Worm (Caenorhabditis elegans): Measurements from ENCODE around the gene Y62E10A.23.

Gene Y62E10A.23

DNA sequence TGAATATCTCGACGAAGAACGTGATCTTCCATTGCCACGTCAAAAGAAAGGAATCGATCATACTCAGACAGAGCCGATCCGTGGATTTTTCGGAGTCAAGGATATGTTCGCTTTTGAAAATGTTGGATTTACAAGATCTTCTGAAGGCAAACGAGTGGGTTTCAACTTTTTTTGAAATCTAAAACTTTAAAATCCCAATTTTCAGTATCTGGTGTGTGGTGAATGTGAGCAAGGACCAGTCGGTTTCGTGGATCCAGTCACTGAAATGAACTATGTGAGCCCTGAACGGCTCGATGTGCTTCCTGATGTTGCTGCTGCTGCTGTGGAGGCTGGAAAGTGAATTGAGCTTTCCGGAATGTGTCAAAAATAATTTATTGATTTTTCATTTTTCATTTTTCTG, 779 bp downstream of the Y62E10A.23 start, which contains the start of gene lsm-3:
Gene lsm-3, plus strand, starts transcription at position 301 of the 400 bp plus-strand sequence.
- TF ChIP-seq ztf-11 (tag; optimal IDR thresholded peaks at IDR 0.05) (no peak), lsy-12 (tag; optimal IDR thresholded peaks at IDR 0.05) (no peak), tbx-2 (tag; optimal IDR thresholded peaks at IDR 0.05) (no peak), ZK546.5 (tag; optimal IDR thresholded peaks at IDR 0.05) (no peak), pha-4 (tag; optimal IDR thresholded peaks at IDR 0.05) (no peak), nhr-76 (tag; optimal IDR thresholded peaks at IDR 0.05) (no peak), hmg-11 (tag; optimal IDR thresholded peaks at IDR 0.05) (no peak), nhr-67 (tag; optimal IDR thresholded peaks at IDR 0.05) (no peak), ceh-28 (tag; optimal IDR thresholded peaks at IDR 0.05) (no peak), lin-15B (tag; optimal IDR thresholded peaks at IDR 0.05) (no peak), nhr-43 (tag; optimal IDR thresholded peaks at IDR 0.05; ENCODE audit: poor library complexity, severe bottlenecking) (no peak), sea-2 (GFP tag; optimal IDR thresholded peaks at IDR 0.05) (no peak), elt-2 (tag; optimal IDR thresholded peaks at IDR 0.05) (no peak), egl-27 (tag; optimal IDR thresholded peaks at IDR 0.05) (no peak), ama-1 (optimal IDR thresholded peaks at IDR 0.05) (no peak), ceh-16 (tag; optimal IDR thresholded peaks at IDR 0.05) (no peak), nhr-23 (tag; optimal IDR thresholded peaks at IDR 0.05) (no peak), mml-1 (tag; optimal IDR thresholded peaks at IDR 0.05) (no peak), aly-2 (tag; optimal IDR thresholded peaks at IDR 0.05) (no peak), nhr-25 (tag; optimal IDR thresholded peaks at IDR 0.05) (no peak)

ce11 chrIV:13388779-13389178, 2.7 kb downstream of the Y62E10A.23 start:
- no peak for TF ChIP-seq lin-15B (tag; optimal IDR thresholded peaks at IDR 0.05)
- peak; percentile 19 for TF ChIP-seq pqm-1 (tag; optimal IDR thresholded peaks at IDR 0.05)
- no peak for TF ChIP-seq mdl-1 (tag; optimal IDR thresholded peaks at IDR 0.05)
- peak; percentile 80 for TF ChIP-seq ama-1 (optimal IDR thresholded peaks at IDR 0.05)
- TF ChIP-seq lin-39 (tag; optimal IDR thresholded peaks at IDR 0.05) = no peak
- TF ChIP-seq ceh-82 (tag; optimal IDR thresholded peaks at IDR 0.05) = no peak
- TF ChIP-seq nhr-67 (tag; optimal IDR thresholded peaks at IDR 0.05) = no peak
- no peak for TF ChIP-seq ceh-9 (tag; optimal IDR thresholded peaks at IDR 0.05)
- TF ChIP-seq nhr-76 (tag; optimal IDR thresholded peaks at IDR 0.05) = no peak
- no peak for TF ChIP-seq tbx-2 (tag; optimal IDR thresholded peaks at IDR 0.05)
- TF ChIP-seq elt-1 (tag; optimal IDR thresholded peaks at IDR 0.05) = no peak
- no peak for TF ChIP-seq fos-1 (tag; optimal IDR thresholded peaks at IDR 0.05)
- no peak for TF ChIP-seq nhr-237 (tag; optimal IDR thresholded peaks at IDR 0.05)
- TF ChIP-seq fkh-10 (GFP tag; optimal IDR thresholded peaks at IDR 0.05) = no peak
- TF ChIP-seq nhr-25 (tag; optimal IDR thresholded peaks at IDR 0.05) = peak; percentile 0
- TF ChIP-seq jun-1 (tag; optimal IDR thresholded peaks at IDR 0.05) = peak; percentile 38
- no peak for TF ChIP-seq snpc-4 (tag; optimal IDR thresholded peaks at IDR 0.05)
- TF ChIP-seq fkh-2 (tag; optimal IDR thresholded peaks at IDR 0.05) = no peak
- TF ChIP-seq nhr-23 (tag; optimal IDR thresholded peaks at IDR 0.05) = peak; percentile 35
- no peak for TF ChIP-seq ceh-28 (tag; optimal IDR thresholded peaks at IDR 0.05)
- TF ChIP-seq unc-39 (tag; optimal IDR thresholded peaks at IDR 0.05) = no peak
- peak; percentile 3 for TF ChIP-seq hmg-11 (tag; optimal IDR thresholded peaks at IDR 0.05)
- TF ChIP-seq unc-62 (GFP tag; optimal IDR thresholded peaks at IDR 0.05) = no peak
- TF ChIP-seq daf-12 (tag; optimal IDR thresholded peaks at IDR 0.05) = no peak
- TF ChIP-seq eor-1 (tag; optimal IDR thresholded peaks at IDR 0.05) = no peak
- TF ChIP-seq ceh-16 (tag; optimal IDR thresholded peaks at IDR 0.05) = no peak
- no peak for TF ChIP-seq zag-1 (tag; optimal IDR thresholded peaks at IDR 0.05)
- TF ChIP-seq ZK546.5 (tag; optimal IDR thresholded peaks at IDR 0.05) = no peak
- TF ChIP-seq skn-1 (tag; optimal IDR thresholded peaks at IDR 0.05) = no peak
- no peak for TF ChIP-seq nhr-28 (tag; optimal IDR thresholded peaks at IDR 0.05)
- peak; percentile 12 for TF ChIP-seq elt-2 (tag; optimal IDR thresholded peaks at IDR 0.05)
- no peak for TF ChIP-seq ztf-11 (tag; optimal IDR thresholded peaks at IDR 0.05)
- no peak for TF ChIP-seq mml-1 (tag; optimal IDR thresholded peaks at IDR 0.05)
- no peak for TF ChIP-seq R02D3.7 (tag; optimal IDR thresholded peaks at IDR 0.05)
- TF ChIP-seq nfya-1 (tag; optimal IDR thresholded peaks at IDR 0.05; ENCODE audit: insufficient read depth) = peak; percentile 9
- TF ChIP-seq ztf-4 (tag; optimal IDR thresholded peaks at IDR 0.05) = peak; percentile 76
- TF ChIP-seq pha-4 (tag; optimal IDR thresholded peaks at IDR 0.05) = no peak
- peak; percentile 40 for TF ChIP-seq nhr-77 (tag; optimal IDR thresholded peaks at IDR 0.05)
- TF ChIP-seq nhr-43 (tag; optimal IDR thresholded peaks at IDR 0.05; ENCODE audit: poor library complexity, severe bottlenecking) = peak; percentile 54
- no peak for TF ChIP-seq egl-5 (tag; optimal IDR thresholded peaks at IDR 0.05)
- TF ChIP-seq lsy-12 (tag; optimal IDR thresholded peaks at IDR 0.05) = peak; percentile 51
- no peak for TF ChIP-seq nhr-12 (tag; optimal IDR thresholded peaks at IDR 0.05)
- TF ChIP-seq elt-3 (tag; optimal IDR thresholded peaks at IDR 0.05) = no peak
- TF ChIP-seq aly-2 (tag; optimal IDR thresholded peaks at IDR 0.05) = peak; percentile 49
- no peak for TF ChIP-seq egl-27 (tag; optimal IDR thresholded peaks at IDR 0.05)
- TF ChIP-seq nhr-11 (tag; optimal IDR thresholded peaks at IDR 0.05) = no peak
- TF ChIP-seq sea-2 (GFP tag; optimal IDR thresholded peaks at IDR 0.05) = no peak
